Worm (Caenorhabditis elegans) whole organism, L3 larva: Measurements from ENCODE around the gene glb-32.

Experiments used
- ceh-28 ChIP-seq: fragments of 150-350 bp; optimal IDR thresholded peaks from 2 replicates; lab custom pipeline; 2014; ENCODE audit warnings: missing biosample characterization, missing genetic modification reagents, missing genetic modification characterization
- ceh-82 ChIP-seq: fragments of 150-350 bp; optimal IDR thresholded peaks from 2 replicates; lab custom pipeline; 2014; ENCODE audit warnings: missing biosample characterization, missing genetic modification characterization
- fos-1 ChIP-seq: fragments of 150-350 bp; optimal IDR thresholded peaks from 2 replicates; lab custom pipeline; 2014; ENCODE audit warnings: missing biosample characterization, missing genetic modification characterization
- jun-1 ChIP-seq: fragments of 150-350 bp; optimal IDR thresholded peaks from 2 replicates; lab custom pipeline; 2014; ENCODE audit warnings: missing biosample characterization, missing genetic modification reagents, missing genetic modification characterization
- nhr-12 ChIP-seq: fragments of 150-350 bp; optimal IDR thresholded peaks from 2 replicates; lab custom pipeline; 2014; ENCODE audit warnings: missing biosample characterization, missing genetic modification characterization
- nhr-28 ChIP-seq: fragments of 150-350 bp; optimal IDR thresholded peaks from 2 replicates; lab custom pipeline; 2014; ENCODE audit warnings: missing biosample characterization, missing genetic modification characterization
- ztf-11 ChIP-seq: fragments of 150-350 bp; optimal IDR thresholded peaks from 2 replicates; lab custom pipeline; 2014; ENCODE audit warnings: missing biosample characterization, missing genetic modification characterization

- TF ChIP-seq nhr-12 (tag; lab: Kevin White, UChicago) = no peak
- no peak for TF ChIP-seq fos-1 (tag; lab: Kevin White, UChicago)
- TF ChIP-seq ztf-11 (tag; lab: Kevin White, UChicago) = no peak
- TF ChIP-seq ceh-82 (tag; lab: Kevin White, UChicago) = no peak
- TF ChIP-seq ceh-28 = no peak
- no peak for TF ChIP-seq jun-1 (tag; lab: Kevin White, UChicago)
- no peak for TF ChIP-seq nhr-28 (tag; lab: Kevin White, UChicago)
Measured at ce11 chrV:5126793-5127192, 37.4 kb upstream of the glb-32 start, which contains the start of gene F14F9.5.
